Fruit fly (Drosophila melanogaster) whole organism, embryonic: ENCODE measurements around the gene mtTFB2.

Experiments
- Asciz ChIP-seq: fragments of 200-800 bp; sonication (Bioruptor generic); optimal IDR thresholded peaks from 2 replicates; lab custom pipeline; 2017; ENCODE audit warnings: missing biosample characterization, mild to moderate bottlenecking, missing genetic modification characterization, missing genetic modification reagents
- Bgb ChIP-seq: fragments of 200-800 bp; sonication (Bioruptor generic); IDR thresholded peaks from 2 replicates; pipeline ENCODE4 v1.3.6; 2022; ENCODE audit warnings: missing biosample characterization, missing genetic modification characterization; ENCODE audit not compliant: partially characterized antibody
- CG10543 ChIP-seq: fragments of 200-800 bp; sonication (Bioruptor generic); optimal IDR thresholded peaks from 3 replicates; lab custom pipeline; 2017; ENCODE audit warnings: missing biosample characterization, mild to moderate bottlenecking, missing genetic modification characterization, moderate library complexity
- CG11093 ChIP-seq: fragments of 200-800 bp; sonication (Bioruptor generic); IDR thresholded peaks from 3 replicates; pipeline ENCODE4 v1.3.6; 2022; ENCODE audit warnings: missing biosample characterization, missing genetic modification characterization
- CG11398 ChIP-seq: fragments of 200-800 bp; sonication (Bioruptor generic); optimal IDR thresholded peaks from 2 replicates; lab custom pipeline; 2016; ENCODE audit warnings: missing biosample characterization, missing genetic modification characterization
- CG11504 ChIP-seq: fragments of 200-800 bp; sonication (Bioruptor generic); optimal IDR thresholded peaks from 3 replicates; lab custom pipeline; 2019; ENCODE audit warnings: missing biosample characterization, mild to moderate bottlenecking, missing genetic modification characterization, moderate library complexity
- CG11696 ChIP-seq: fragments of 200-800 bp; sonication (Bioruptor generic); IDR thresholded peaks from 2 replicates; pipeline ENCODE4 v1.3.6; 2022; ENCODE audit warnings: missing biosample characterization, missing genetic modification characterization
- CG12071 ChIP-seq: fragments of 200-800 bp; sonication (Bioruptor generic); optimal IDR thresholded peaks from 3 replicates; lab custom pipeline; 2018; ENCODE audit warnings: missing biosample characterization, mild to moderate bottlenecking, missing genetic modification characterization
- CG13424 ChIP-seq: fragments of 200-800 bp; sonication (Bioruptor generic); optimal IDR thresholded peaks from 2 replicates; lab custom pipeline; 2019; ENCODE audit warnings: missing biosample characterization, mild to moderate bottlenecking, missing genetic modification characterization, moderate library complexity
- CG13775 ChIP-seq: fragments of 200-800 bp; sonication (Bioruptor generic); optimal IDR thresholded peaks from 3 replicates; lab custom pipeline; 2017; ENCODE audit warnings: missing biosample characterization, mild to moderate bottlenecking, missing genetic modification characterization
- CG1602 ChIP-seq: fragments of 200-800 bp; sonication (Bioruptor generic); optimal IDR thresholded peaks from 3 replicates; lab custom pipeline; 2016; ENCODE audit warnings: missing biosample characterization, missing genetic modification characterization
- CG1603 ChIP-seq: fragments of 200-800 bp; sonication (Bioruptor generic); optimal IDR thresholded peaks from 2 replicates; lab custom pipeline; 2019; ENCODE audit warnings: missing biosample characterization, mild to moderate bottlenecking, missing genetic modification characterization, moderate library complexity
- CG16863 ChIP-seq: fragments of 200-800 bp; sonication (Bioruptor generic); optimal IDR thresholded peaks from 3 replicates; lab custom pipeline; 2016; ENCODE audit warnings: missing biosample characterization, missing genetic modification characterization
- CG18262 ChIP-seq: fragments of 200-800 bp; optimal IDR thresholded peaks from 3 replicates; lab custom pipeline; 2019; ENCODE audit warnings: missing biosample characterization, mild to moderate bottlenecking, missing genetic modification characterization, moderate library complexity
- CG2120 ChIP-seq: fragments of 200-800 bp; sonication (Bioruptor generic); optimal IDR thresholded peaks from 3 replicates; lab custom pipeline; 2016; ENCODE audit warnings: missing biosample characterization, missing genetic modification characterization
- CG2875 ChIP-seq: fragments of 200-800 bp; sonication (Bioruptor generic); optimal IDR thresholded peaks from 2 replicates; lab custom pipeline; 2017; ENCODE audit warnings: missing biosample characterization, mild to moderate bottlenecking, missing genetic modification characterization, missing genetic modification reagents
- CG31388 ChIP-seq: fragments of 200-800 bp; sonication (Bioruptor generic); optimal IDR thresholded peaks from 2 replicates; lab custom pipeline; 2016; ENCODE audit warnings: missing biosample characterization, missing genetic modification characterization
- CG33213 ChIP-seq: fragments of 200-800 bp; sonication (Bioruptor generic); optimal IDR thresholded peaks from 3 replicates; lab custom pipeline; 2016; ENCODE audit warnings: missing biosample characterization, missing genetic modification characterization
- CG34376 ChIP-seq: fragments of 200-800 bp; sonication (Bioruptor generic); optimal IDR thresholded peaks from 2 replicates; lab custom pipeline; 2018; ENCODE audit warnings: missing biosample characterization, mild to moderate bottlenecking, missing genetic modification characterization
- CG4424 ChIP-seq: fragments of 200-800 bp; sonication (Bioruptor generic); optimal IDR thresholded peaks from 3 replicates; lab custom pipeline; 2016; ENCODE audit warnings: missing biosample characterization, missing genetic modification characterization
- CG5180 ChIP-seq: fragments of 200-800 bp; sonication (Bioruptor generic); optimal IDR thresholded peaks from 3 replicates; lab custom pipeline; 2017; ENCODE audit warnings: missing biosample characterization, missing genetic modification characterization, mild to moderate bottlenecking, moderate library complexity, missing genetic modification reagents
- CG6272 ChIP-seq: fragments of 200-800 bp; sonication (Bioruptor generic); IDR thresholded peaks from 2 replicates; pipeline ENCODE4 v1.3.6; 2022; ENCODE audit warnings: missing biosample characterization, missing genetic modification characterization
- CG7786 ChIP-seq: fragments of 200-800 bp; sonication (Bioruptor generic); optimal IDR thresholded peaks from 2 replicates; lab custom pipeline; 2016; ENCODE audit warnings: missing biosample characterization, missing genetic modification characterization
- CG9797 ChIP-seq: fragments of 200-800 bp; sonication (Bioruptor generic); optimal IDR thresholded peaks from 3 replicates; lab custom pipeline; 2018; ENCODE audit warnings: missing biosample characterization, mild to moderate bottlenecking, missing genetic modification characterization
- CTCF ChIP-seq: fragments of 200-800 bp; sonication (Bioruptor generic); optimal IDR thresholded peaks from 2 replicates; lab custom pipeline; 2017; ENCODE audit warnings: missing biosample characterization, mild to moderate bottlenecking, missing genetic modification characterization, moderate library complexity
- CoRest ChIP-seq: fragments of 200-800 bp; sonication (Bioruptor generic); optimal IDR thresholded peaks from 3 replicates; lab custom pipeline; 2018; ENCODE audit warnings: missing biosample characterization, mild to moderate bottlenecking, missing genetic modification characterization, moderate library complexity
- Doc3 ChIP-seq: fragments of 200-800 bp; sonication (Bioruptor generic); IDR thresholded peaks from 3 replicates; pipeline ENCODE4 v1.3.6; 2022; ENCODE audit warnings: missing biosample characterization, missing genetic modification characterization; ENCODE audit not compliant: partially characterized antibody
- E2f2 ChIP-seq: fragments of 200-800 bp; sonication (Bioruptor generic); IDR thresholded peaks from 2 replicates; pipeline ENCODE4 v1.3.6; 2022; ENCODE audit warnings: missing biosample characterization, missing genetic modification characterization
- Eip74EF ChIP-seq, 2 experiments: fragments of 200-800 bp in 1 of 2; fragments of >200 bp in 1 of 2; sonication (Bioruptor generic) in 1 of 2; optimal IDR thresholded peaks; 2 replicates each; lab custom pipeline; 2017 to 2019; ENCODE audit warnings: missing biosample characterization in 2 of 2, missing genetic modification characterization in 2 of 2, mild to moderate bottlenecking in 1 of 2, moderate library complexity in 1 of 2
- Fer2 ChIP-seq: fragments of 200-800 bp; sonication (Bioruptor generic); optimal IDR thresholded peaks from 2 replicates; lab custom pipeline; 2018; ENCODE audit warnings: missing biosample characterization, mild to moderate bottlenecking, missing genetic modification characterization, moderate library complexity
- Hmr ChIP-seq: fragments of 200-800 bp; sonication (Bioruptor generic); optimal IDR thresholded peaks from 3 replicates; lab custom pipeline; 2017; ENCODE audit warnings: mild to moderate bottlenecking, missing biosample characterization, missing genetic modification reagents, missing genetic modification characterization
- Hr51 ChIP-seq, 2 experiments: fragments of 200-800 bp; sonication (Bioruptor generic); optimal IDR thresholded peaks; 2 replicates in 1 of 2; 3 replicates in 1 of 2; lab custom pipeline; 2016 to 2018; ENCODE audit warnings: missing biosample characterization in 2 of 2, missing genetic modification characterization in 2 of 2, mild to moderate bottlenecking in 1 of 2, moderate library complexity in 1 of 2
- Neu2 ChIP-seq: fragments of 200-800 bp; sonication (Bioruptor generic); optimal IDR thresholded peaks from 3 replicates; lab custom pipeline; 2016; ENCODE audit warnings: missing biosample characterization, missing genetic modification characterization, borderline replicate concordance
- NfI ChIP-seq: fragments of 200-800 bp; sonication (Bioruptor generic); optimal IDR thresholded peaks from 3 replicates; lab custom pipeline; 2018; ENCODE audit warnings: missing biosample characterization, mild to moderate bottlenecking, missing genetic modification characterization, moderate library complexity
- Sox100B ChIP-seq: fragments of 200-800 bp; sonication (Bioruptor generic); optimal IDR thresholded peaks from 3 replicates; lab custom pipeline; 2018; ENCODE audit warnings: missing biosample characterization, mild to moderate bottlenecking, missing genetic modification characterization
- Ssrp ChIP-seq: fragments of 200-800 bp; sonication (Bioruptor generic); optimal IDR thresholded peaks from 2 replicates; lab custom pipeline; 2018; ENCODE audit warnings: missing biosample characterization, mild to moderate bottlenecking, missing genetic modification characterization, moderate library complexity
- Tbp ChIP-seq: fragments of >200 bp; optimal IDR thresholded peaks from 2 replicates; lab custom pipeline; 2018; ENCODE audit warnings: missing biosample characterization, missing genetic modification characterization
- Xrp1 ChIP-seq: fragments of 200-800 bp; sonication (Bioruptor generic); IDR thresholded peaks from 2 replicates; pipeline ENCODE4 v1.3.6; 2022; ENCODE audit warnings: missing biosample characterization, missing genetic modification characterization
- bab2 ChIP-seq: fragments of 200-800 bp; sonication (Bioruptor generic); optimal IDR thresholded peaks from 2 replicates; lab custom pipeline; 2016; ENCODE audit warnings: missing biosample characterization, missing genetic modification characterization
- gcm ChIP-seq: fragments of 200-800 bp; sonication (Bioruptor generic); optimal IDR thresholded peaks from 2 replicates; lab custom pipeline; 2019; ENCODE audit warnings: missing biosample characterization, mild to moderate bottlenecking, missing genetic modification characterization, moderate library complexity
- gsb ChIP-seq: fragments of 200-800 bp; sonication (Bioruptor generic); IDR thresholded peaks from 2 replicates; pipeline ENCODE4 v1.3.6; 2022; ENCODE audit warnings: missing biosample characterization, missing genetic modification characterization
- gsb-n ChIP-seq: fragments of 200-800 bp; sonication (Bioruptor generic); optimal IDR thresholded peaks from 3 replicates; lab custom pipeline; 2018; ENCODE audit warnings: missing biosample characterization, mild to moderate bottlenecking, missing genetic modification characterization
- hkb ChIP-seq, 2 experiments: fragments of 200-800 bp in 1 of 2; fragments of >200 bp in 1 of 2; sonication (Bioruptor generic) in 1 of 2; IDR thresholded peaks in 1 of 2; optimal IDR thresholded peaks in 1 of 2; 2 replicates each; pipeline versions ENCODE4 v1.3.6 to Lab custom; 2017 to 2022; ENCODE audit warnings: missing biosample characterization in 1 of 2, missing genetic modification characterization in 1 of 2
- ind ChIP-seq: fragments of 200-800 bp; sonication (Bioruptor generic); optimal IDR thresholded peaks from 3 replicates; lab custom pipeline; 2016; ENCODE audit warnings: missing biosample characterization, missing genetic modification characterization
- kay ChIP-seq: fragments of 200-800 bp; sonication (Bioruptor generic); optimal IDR thresholded peaks from 2 replicates; lab custom pipeline; 2016; ENCODE audit warnings: missing biosample characterization, missing genetic modification characterization
- nerfin-2 ChIP-seq: fragments of 200-800 bp; sonication (Bioruptor generic); IDR thresholded peaks from 2 replicates; pipeline ENCODE4 v1.3.6; 2022; ENCODE audit warnings: missing biosample characterization, missing genetic modification characterization; ENCODE audit not compliant: partially characterized antibody
- scrt ChIP-seq: fragments of 200-800 bp; sonication (Bioruptor generic); optimal IDR thresholded peaks from 2 replicates; lab custom pipeline; 2018; ENCODE audit warnings: missing biosample characterization, mild to moderate bottlenecking, missing genetic modification characterization, moderate library complexity
- tio ChIP-seq: fragments of 200-800 bp; sonication (Bioruptor generic); optimal IDR thresholded peaks from 2 replicates; lab custom pipeline; 2017; ENCODE audit warnings: missing biosample characterization, missing genetic modification characterization, inconsistent platforms

The mtTFB2 gene

DNA sequence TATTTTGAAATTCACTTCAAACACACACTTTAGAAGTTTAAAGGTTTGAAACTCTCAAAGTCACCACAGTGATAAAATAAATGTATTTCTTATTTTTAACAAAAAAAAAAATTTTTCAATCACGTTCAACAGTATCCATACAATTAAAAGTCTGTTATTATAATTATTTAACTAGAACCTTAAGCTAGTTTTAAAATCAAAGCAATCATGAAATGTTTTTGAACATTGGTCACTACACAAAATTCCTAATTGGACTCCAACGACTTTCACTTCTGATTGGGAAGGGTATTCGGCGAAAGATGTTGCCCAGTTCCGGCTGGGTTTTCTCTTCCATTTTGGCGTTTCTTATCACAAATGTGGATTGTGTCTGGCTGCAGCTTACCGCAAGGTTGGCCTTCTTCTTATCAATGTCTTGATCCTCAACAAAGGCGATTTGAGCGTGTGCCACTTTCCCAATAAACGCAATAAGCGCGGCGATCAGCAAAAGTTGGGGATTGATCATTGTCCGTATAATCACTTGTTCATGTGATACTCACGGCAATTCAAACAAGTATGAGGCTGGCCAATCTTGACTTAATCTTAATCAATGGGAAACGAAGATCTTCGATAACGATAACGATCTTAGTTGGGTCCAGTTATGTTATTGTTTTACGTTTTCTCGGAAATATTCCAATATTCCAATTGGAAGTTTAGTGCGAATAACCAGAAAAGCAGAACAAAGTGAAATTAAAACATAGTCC lies 2.8 kb downstream of the mtTFB2 start (continued):
- TF ChIP-seq gsb-n (tag; lab: Kevin White, UChicago) (no peak), scrt (GFP tag; lab: Kevin White, UChicago) (peak; percentile 5), CG18262 (tag; lab: Kevin White, UChicago) (peak; percentile 63), CG4424 (GFP tag; lab: Kevin White, UChicago) (peak; percentile 42), gsb (GFP tag; lab: Robert Waterston, UW) (no peak), Tbp (GFP tag; lab: Kevin White, UChicago) (no peak), CoRest (tag; lab: Kevin White, UChicago) (peak; percentile 68), CG31388 (GFP tag; lab: Kevin White, UChicago) (no peak), Asciz (GFP tag; lab: Kevin White, UChicago) (peak; percentile 66), CG2875 (peak; percentile 47), CG11504 (peak; percentile 74), CG11696 (GFP tag; lab: Robert Waterston, UW) (no peak), CG1603 (tag; lab: Kevin White, UChicago) (no peak), Xrp1 (GFP tag; lab: Robert Waterston, UW) (peak; percentile 15; the same call in 1 of the 2 replicates), CG13424 (tag; lab: Kevin White, UChicago) (peak; percentile 63), nerfin-2 (GFP tag; lab: Robert Waterston, UW) (peak; percentile 47; the same call in 1 of the 2 replicates), CG6272 (GFP tag; lab: Robert Waterston, UW) (no peak), Doc3 (GFP tag; lab: Robert Waterston, UW) (no peak), Sox100B (GFP tag; lab: Kevin White, UChicago) (peak; percentile 71), E2f2 (GFP tag; lab: Robert Waterston, UW) (no peak), gcm (GFP tag; lab: Kevin White, UChicago) (peak; percentile 24), tio (GFP tag; lab: Kevin White, UChicago) (no peak), CG5180 (GFP tag; lab: Kevin White, UChicago) (peak; percentile 22), Ssrp (tag; lab: Kevin White, UChicago) (peak; percentile 57), Eip74EF (GFP tag; optimal IDR thresholded peaks at IDR 0.05; lab: Kevin White, UChicago) (peak in 1 of 2 experiments; percentile 39), hkb (optimal IDR thresholded peaks at IDR 0.05; lab: Kevin White, UChicago) (no peak), hkb (GFP tag; IDR thresholded peaks at IDR 0.05; lab: Robert Waterston, UW) (no peak), bab2 (GFP tag; lab: Kevin White, UChicago) (no peak), CG9797 (GFP tag; lab: Kevin White, UChicago) (no peak), CG33213 (GFP tag; lab: Kevin White, UChicago) (no peak), CG10543 (GFP tag; lab: Kevin White, UChicago) (peak; percentile 6), Bgb (GFP tag; lab: Robert Waterston, UW) (peak; percentile 35; the same call in 1 of the 2 replicates), NfI (GFP tag; lab: Kevin White, UChicago) (peak; percentile 36), Hr51 (GFP tag; optimal IDR thresholded peaks at IDR 0.05; lab: Kevin White, UChicago) (peak in 1 of 2 experiments; percentile 70), CG11398 (GFP tag; lab: Kevin White, UChicago) (no peak), CG11093 (GFP tag; lab: Robert Waterston, UW) (0 out of 3 replicates have a peak, but pooled peaks have one; percentile 37), CG1602 (GFP tag; lab: Kevin White, UChicago) (peak; percentile 11), CG7786 (GFP tag; lab: Kevin White, UChicago) (no peak), CG2120 (GFP tag; lab: Kevin White, UChicago) (peak; percentile 35), ind (GFP tag; lab: Kevin White, UChicago) (peak; percentile 23), CG16863 (no peak), Hmr (GFP tag; lab: Kevin White, UChicago) (peak; percentile 40), kay (GFP tag; lab: Kevin White, UChicago) (no peak), CG12071 (GFP tag; lab: Kevin White, UChicago) (no peak), Fer2 (tag; lab: Kevin White, UChicago) (no peak), CTCF (GFP tag; lab: Kevin White, UChicago) (no peak), Neu2 (GFP tag; lab: Kevin White, UChicago) (no peak), CG34376 (peak; percentile 54), CG13775 (GFP tag; lab: Kevin White, UChicago) (peak; percentile 40)
